Worm (Caenorhabditis elegans) whole organism, L4/young adult: ENCODE measurements around the gene F12A10.1.

Source experiments
- W03F9.2 ChIP-seq: fragments of 150-350 bp; optimal IDR thresholded peaks from 2 replicates; lab custom pipeline; 2014; ENCODE audit warnings: missing biosample characterization, missing genetic modification characterization
- dao-5 ChIP-seq: sonication (generic microtip); optimal IDR thresholded peaks from 2 replicates; lab custom pipeline; 2016; ENCODE audit warnings: missing genotype, missing genetic modification characterization, moderate library complexity, missing compliant biosample characterization

DNA sequence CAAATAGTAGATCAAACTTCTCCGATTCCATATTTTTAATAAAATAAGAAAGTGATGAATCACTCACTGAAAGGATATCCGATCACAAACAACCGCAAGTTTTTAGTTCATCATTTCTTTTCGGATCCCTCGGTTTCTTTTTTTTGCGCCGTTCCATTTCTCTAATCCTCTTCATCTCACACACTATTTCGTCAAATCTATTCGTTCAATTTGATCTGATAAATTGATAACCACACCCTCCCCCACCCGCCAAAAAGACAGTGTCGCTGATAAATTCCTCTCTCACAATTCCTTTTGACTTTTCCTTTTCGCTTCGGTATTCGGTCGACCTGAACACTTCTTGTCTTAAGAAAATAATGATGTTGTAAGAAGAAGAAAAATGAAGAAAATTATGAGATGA lies 36.8 kb upstream of the F12A10.1 start:
- TF ChIP-seq W03F9.2 (tag; lab: Kevin White, UChicago) (no peak), dao-5 (tag; lab: Kevin White, UChicago) (no peak)
